Worm (Caenorhabditis elegans): ENCODE data around the gene str-205.
"Not testable (repeated sequence)": the region's sequence is repeated elsewhere in the genome, so short reads cannot be mapped to it uniquely, and the experiment has no call there.

str-205 gene

DNA sequence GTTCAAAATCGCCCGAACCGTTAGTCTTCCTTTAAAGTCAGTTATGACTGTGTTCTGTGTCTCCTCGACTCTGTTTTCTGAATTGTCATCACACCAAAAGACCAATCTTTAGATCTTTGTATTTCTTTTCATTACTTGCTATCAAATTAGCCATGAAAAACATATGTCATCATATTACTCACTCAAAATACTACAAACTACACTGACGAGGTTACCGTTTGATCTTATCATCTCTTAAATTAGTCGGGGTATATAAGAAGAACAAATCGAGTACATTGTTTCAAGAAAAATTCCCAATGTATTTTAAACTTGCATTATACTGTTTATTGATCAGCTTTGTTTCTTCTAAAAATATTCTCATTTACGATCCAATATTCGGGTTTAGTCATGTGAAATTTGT, 21.2 kb downstream of the str-205 start, which contains the start of gene ugt-13 (continued):
- TF ChIP-seq nhr-47 (tag; optimal IDR thresholded peaks at IDR 0.05) (no peak), irx-1 (tag; optimal IDR thresholded peaks at IDR 0.05) (no peak), pag-3 (tag; optimal IDR thresholded peaks at IDR 0.05; ENCODE audit: borderline replicate concordance, insufficient read depth) (no peak)

DNA sequence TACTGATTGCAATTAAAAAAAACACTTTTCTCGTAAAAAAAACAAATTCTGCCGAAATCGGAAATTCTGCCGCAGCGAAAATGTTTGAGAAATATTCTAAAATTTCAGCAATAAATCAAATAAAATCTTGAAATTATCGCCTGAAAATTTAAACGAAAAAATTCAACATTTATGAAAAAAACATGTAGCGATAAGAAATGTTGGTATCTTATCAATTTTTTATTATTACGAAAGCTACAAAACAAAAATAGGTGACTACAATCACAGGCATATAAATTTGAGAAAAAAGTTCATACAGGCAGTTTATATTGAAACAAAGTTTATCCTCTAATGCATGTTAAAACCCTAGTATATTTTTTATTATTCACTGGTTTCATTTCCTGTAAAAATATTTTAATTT, 23.8 kb downstream of the str-205 start, which contains the start of gene ugt-14:
TSS of gene ugt-14 (plus strand) at position 301 of the 400 bp plus-strand sequence.
- no peak for TF ChIP-seq tbx-2 (tag; optimal IDR thresholded peaks at IDR 0.05)

DNA sequence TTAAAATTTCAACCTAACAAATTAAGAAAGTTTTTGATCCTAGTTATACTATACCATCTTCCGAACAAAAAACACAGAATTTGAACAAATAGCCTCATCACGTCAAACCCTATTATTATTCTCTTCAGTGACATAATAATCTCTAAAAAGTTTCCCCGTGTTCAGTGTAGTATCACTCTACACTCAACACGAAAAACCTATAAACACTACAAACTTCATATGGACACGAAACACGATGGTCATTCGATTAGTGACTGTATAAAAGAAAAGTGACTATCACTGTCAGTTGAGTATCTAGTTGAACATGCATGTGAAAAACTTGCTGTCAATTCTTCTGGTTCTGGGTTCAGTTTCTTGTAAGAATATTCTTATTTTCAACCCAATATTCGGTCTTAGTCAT, 26.0 kb downstream of the str-205 start, which contains the start of gene ugt-8:
TSS of gene ugt-8 (plus strand) at position 235 of the 400 bp plus-strand sequence.
- peak; percentile 41 for TF ChIP-seq nhr-20 (tag; optimal IDR thresholded peaks at IDR 0.05)
- TF ChIP-seq snu-23 (GFP tag; optimal IDR thresholded peaks at IDR 0.05): peak; percentile 12
- no peak for TF ChIP-seq sptf-1 (tag; optimal IDR thresholded peaks at IDR 0.05)
- no peak for TF ChIP-seq efl-1 (optimal IDR thresholded peaks at IDR 0.05)
- TF ChIP-seq efl-1 (GFP tag; optimal IDR thresholded peaks at IDR 0.05 in 1 of 2): peak in 1 of 2 experiments; percentile 53

DNA sequence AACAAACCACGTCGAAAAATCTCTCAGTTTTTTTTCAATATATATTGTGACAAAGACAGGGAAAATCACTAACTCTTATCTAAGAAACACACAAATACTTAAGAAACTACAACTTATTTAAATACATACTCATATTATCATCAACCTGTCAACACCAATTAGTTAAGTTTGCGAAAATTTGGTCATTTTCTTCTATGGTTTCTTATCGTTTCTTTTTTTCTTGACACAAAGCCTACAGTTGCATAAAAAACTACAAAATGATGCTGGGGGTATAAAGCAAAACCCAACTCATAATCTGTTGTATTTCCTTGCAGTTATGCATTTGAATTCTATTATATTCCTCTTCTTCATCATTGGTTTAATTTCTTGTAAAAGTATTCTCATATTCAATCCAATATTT, 28.7 kb downstream of the str-205 start, which contains the start of gene ugt-67:
TSS of gene ugt-67 (plus strand) at position 301 of the 400 bp plus-strand sequence.
- TF ChIP-seq unc-86 (tag; optimal IDR thresholded peaks at IDR 0.05) (no peak), lir-3 (tag; optimal IDR thresholded peaks at IDR 0.05; ENCODE audit: poor library complexity) (no peak), fkh-10 (GFP tag; optimal IDR thresholded peaks at IDR 0.05) (no peak), skn-1 (tag; optimal IDR thresholded peaks at IDR 0.05) (no peak), lin-39 (tag; optimal IDR thresholded peaks at IDR 0.05) (no peak), lsy-2 (tag; optimal IDR thresholded peaks at IDR 0.05) (no peak), pqm-1 (tag; optimal IDR thresholded peaks at IDR 0.05) (no peak), mdl-1 (tag; optimal IDR thresholded peaks at IDR 0.05) (no peak), blmp-1 (tag; optimal IDR thresholded peaks at IDR 0.05) (no peak), lin-14 (GFP tag; optimal IDR thresholded peaks at IDR 0.05) (no peak), unc-98 (GFP tag; IDR thresholded peaks at IDR 0.05) (no peak), ets-5 (GFP tag; IDR thresholded peaks at IDR 0.05) (no peak), dpl-1 (GFP tag; optimal IDR thresholded peaks at IDR 0.05) (no peak), nhr-237 (tag; optimal IDR thresholded peaks at IDR 0.05) (no peak)

DNA sequence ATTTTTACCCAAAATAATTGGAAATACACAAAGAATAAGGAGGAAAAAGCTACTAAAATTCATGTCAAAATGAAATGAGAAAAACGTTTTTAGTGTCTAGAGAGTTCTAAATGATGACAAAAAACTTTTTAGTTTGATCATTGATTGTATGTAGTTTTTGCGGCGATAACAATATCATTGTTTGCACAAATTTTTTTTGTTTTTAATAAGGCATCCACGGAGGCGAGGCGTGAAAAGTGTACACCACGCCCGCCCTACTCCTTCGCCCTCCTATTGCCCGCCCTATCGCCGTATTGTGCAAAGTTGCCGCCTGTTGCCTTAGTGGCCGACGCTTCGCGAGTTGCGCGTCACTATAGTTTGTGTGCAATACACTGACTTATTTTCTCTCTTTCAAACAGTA, 29.7 kb downstream of the str-205 start, which contains the start of gene ugt-10:
TSS of gene ugt-10 (minus strand) at position 101 of the 400 bp plus-strand sequence.
- TF ChIP-seq lir-3 (tag; optimal IDR thresholded peaks at IDR 0.05; ENCODE audit: poor library complexity); aha-1 (tag; optimal IDR thresholded peaks at IDR 0.05); grh-1 (GFP tag; IDR thresholded peaks at IDR 0.05): not testable (repeated sequence)

DNA sequence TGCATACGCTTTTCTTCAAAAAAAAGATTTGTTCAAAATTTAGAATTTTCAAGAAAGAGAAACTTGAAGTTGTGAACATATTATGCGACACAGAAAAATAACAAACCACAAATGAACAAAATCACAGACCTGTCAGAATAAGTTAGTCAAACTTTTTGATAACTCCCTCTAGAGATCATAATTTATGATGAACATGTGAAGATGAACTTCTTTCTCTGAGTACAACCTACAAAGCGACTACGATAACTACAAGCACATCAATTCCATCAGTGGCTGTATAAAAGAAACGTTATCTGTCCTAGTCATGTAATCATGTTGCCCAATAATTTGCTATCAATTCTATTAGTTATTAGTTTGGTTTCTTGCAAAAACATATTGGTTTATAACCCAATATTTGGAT, 34.0 kb downstream of the str-205 start, which contains the start of gene ugt-9:
TSS of gene ugt-9 (plus strand) at position 305 of the 400 bp plus-strand sequence.
- TF ChIP-seq nhr-77 (tag; optimal IDR thresholded peaks at IDR 0.05) (peak; percentile 22), nhr-19 (GFP tag; conservative IDR thresholded peaks at IDR 0.05) (peak; percentile 36), efl-1 (optimal IDR thresholded peaks at IDR 0.05) (no peak), efl-1 (GFP tag; optimal IDR thresholded peaks at IDR 0.05 in 1 of 2) (peak in 1 of 2 experiments; percentile 32), ceh-82 (tag; optimal IDR thresholded peaks at IDR 0.05) (no peak), lsy-2 (tag; optimal IDR thresholded peaks at IDR 0.05) (no peak), nhr-85 (tag) (peak; percentile 84), lin-14 (GFP tag; optimal IDR thresholded peaks at IDR 0.05) (peak; percentile 32), sup-37 (GFP tag; optimal IDR thresholded peaks at IDR 0.05) (no peak), nhr-90 (tag; optimal IDR thresholded peaks at IDR 0.05; ENCODE audit: poor library complexity) (peak; percentile 39), C04F5.9 (tag; optimal IDR thresholded peaks at IDR 0.05) (no peak), nhr-71 (tag; optimal IDR thresholded peaks at IDR 0.05) (peak; percentile 57), nhr-20 (tag; optimal IDR thresholded peaks at IDR 0.05) (peak; percentile 72), lir-3 (tag; optimal IDR thresholded peaks at IDR 0.05; ENCODE audit: poor library complexity) (no peak), C16A3.4 (tag; optimal IDR thresholded peaks at IDR 0.05) (no peak), aha-1 (tag; optimal IDR thresholded peaks at IDR 0.05) (no peak), unc-30 (tag; optimal IDR thresholded peaks at IDR 0.05) (no peak), snu-23 (GFP tag; optimal IDR thresholded peaks at IDR 0.05) (peak; percentile 34), lin-35 (GFP tag; optimal IDR thresholded peaks at IDR 0.05) (peak in 1 of 2 experiments; percentile 7), C34B4.2 (tag; optimal IDR thresholded peaks at IDR 0.05) (no peak), mep-1 (tag; optimal IDR thresholded peaks at IDR 0.05) (no peak), ama-1 (optimal IDR thresholded peaks at IDR 0.05) (no peak), nhr-76 (tag; optimal IDR thresholded peaks at IDR 0.05) (peak; percentile 77), tbx-2 (tag; optimal IDR thresholded peaks at IDR 0.05) (peak; percentile 41), elt-3 (tag; optimal IDR thresholded peaks at IDR 0.05) (peak in 3 of 6 experiments; percentile 58 to 84 (median 61))

Measured in whole organism, L1 larva.